Worm (Caenorhabditis elegans): ENCODE data around the gene mboa-2.

ce11 chrV:11080345-11081102, 41.8 kb downstream of the mboa-2 start, which contains the start of gene act-1:
- TF ChIP-seq ama-1 (optimal IDR thresholded peaks at IDR 0.05) (no peak), gmeb-1 (tag; optimal IDR thresholded peaks at IDR 0.05) (no peak), nhr-237 (tag; optimal IDR thresholded peaks at IDR 0.05) (no peak), egl-27 (tag; optimal IDR thresholded peaks at IDR 0.05) (no peak), mdl-1 (tag; optimal IDR thresholded peaks at IDR 0.05) (no peak), lin-11 (tag; optimal IDR thresholded peaks at IDR 0.05) (no peak), C34F6.9 (tag; optimal IDR thresholded peaks at IDR 0.05) (no peak), elt-3 (tag; optimal IDR thresholded peaks at IDR 0.05) (no peak), nhr-77 (tag; optimal IDR thresholded peaks at IDR 0.05) (no peak), unc-62 (GFP tag; optimal IDR thresholded peaks at IDR 0.05) (no peak), ceh-82 (tag; optimal IDR thresholded peaks at IDR 0.05) (no peak)

All from whole organism, L2 larva.